Worm (Caenorhabditis elegans) whole organism, mixed stage, embryonic: ENCODE data around the gene F49C12.1.

ENCODE experiments used
- M03D4.4 ChIP-seq: sonication (generic microtip); optimal IDR thresholded peaks from 2 replicates; lab custom pipeline; 2017; ENCODE audit warnings: mild to moderate bottlenecking, missing genetic modification characterization, missing compliant biosample characterization
- blmp-1 ChIP-seq: fragments of 150-350 bp; optimal IDR thresholded peaks from 2 replicates; lab custom pipeline; 2014; ENCODE audit warnings: missing biosample characterization, missing genetic modification characterization
- ceh-39 ChIP-seq: fragments of 150-350 bp; optimal IDR thresholded peaks from 2 replicates; lab custom pipeline; 2014; ENCODE audit warnings: missing biosample characterization, missing genetic modification characterization
- ces-1 ChIP-seq: fragments of 150-350 bp; optimal IDR thresholded peaks from 2 replicates; lab custom pipeline; 2014; ENCODE audit warnings: missing biosample characterization, missing genetic modification reagents, missing genetic modification characterization
- elt-1 ChIP-seq: sonication (generic microtip); optimal IDR thresholded peaks from 2 replicates; lab custom pipeline; 2017; ENCODE audit warnings: missing genetic modification characterization, mild to moderate bottlenecking, missing compliant biosample characterization, antibody characterized with exemption, moderate library complexity, borderline replicate concordance; ENCODE audit not compliant: insufficient read depth
- elt-3 ChIP-seq: fragments of 150-350 bp; optimal IDR thresholded peaks from 2 replicates; lab custom pipeline; 2014; ENCODE audit warnings: missing biosample characterization, missing genetic modification characterization
- lin-32 ChIP-seq: fragments of 200-800 bp; sonication (Bioruptor generic); optimal IDR thresholded peaks from 2 replicates; lab custom pipeline; 2018; ENCODE audit warnings: mild to moderate bottlenecking, missing genetic modification characterization, missing compliant biosample characterization
- lsy-2 ChIP-seq: fragments of 150-350 bp; optimal IDR thresholded peaks from 2 replicates; lab custom pipeline; 2014; ENCODE audit warnings: missing biosample characterization, missing genetic modification characterization
- nhr-28 ChIP-seq: fragments of 150-350 bp; optimal IDR thresholded peaks from 2 replicates; lab custom pipeline; 2014; ENCODE audit warnings: missing biosample characterization, missing genetic modification characterization
- pha-4 ChIP-seq: fragments of 150-350 bp; optimal IDR thresholded peaks from 2 replicates; lab custom pipeline; 2018; ENCODE audit warnings: missing biosample characterization, missing genetic modification reagents, missing genetic modification characterization
- unc-62 ChIP-seq: fragments of 150-350 bp; optimal IDR thresholded peaks from 2 replicates; lab custom pipeline; 2014; ENCODE audit warnings: missing biosample characterization, missing genetic modification reagents, missing genetic modification characterization
- ztf-11 ChIP-seq: fragments of 150-350 bp; optimal IDR thresholded peaks from 2 replicates; lab custom pipeline; 2014; ENCODE audit warnings: missing biosample characterization, missing genetic modification characterization

DNA sequence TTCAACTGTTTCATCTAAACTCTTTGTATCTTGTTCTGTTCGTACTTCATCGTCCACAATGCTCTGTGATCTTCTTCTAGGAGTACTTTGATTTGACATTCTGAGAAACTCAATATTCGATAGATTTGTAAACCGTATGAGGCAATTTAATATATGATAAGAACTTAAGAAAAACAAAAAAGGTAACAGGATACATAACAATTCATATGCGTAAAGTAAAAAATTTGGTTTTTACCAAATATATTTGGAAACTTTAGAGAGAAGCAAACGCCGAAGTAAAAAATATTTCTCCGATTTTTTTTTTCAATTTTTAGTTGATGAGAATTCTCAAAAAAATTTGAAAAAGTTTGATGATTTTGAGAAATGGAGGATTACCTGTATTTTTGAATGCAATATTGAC, 29.7 kb downstream of the F49C12.1 start, which contains the start of gene Y11D7A.19:
- TF ChIP-seq ceh-39 (tag; lab: Kevin White, UChicago): no peak
- TF ChIP-seq ces-1 (GFP tag; lab: Kevin White, UChicago): no peak
- TF ChIP-seq pha-4 (tag; lab: Kevin White, UChicago): no peak
- TF ChIP-seq unc-62: no peak
- no peak for TF ChIP-seq ztf-11
- no peak for TF ChIP-seq elt-3 (tag; lab: Kevin White, UChicago)
- no peak for TF ChIP-seq elt-1 (tag; lab: Kevin White, UChicago)
- TF ChIP-seq lin-32 (GFP tag; lab: Kevin White, UChicago): no peak
- TF ChIP-seq nhr-28: no peak
- no peak for TF ChIP-seq lsy-2 (tag; lab: Kevin White, UChicago)
- TF ChIP-seq blmp-1 (tag; lab: Kevin White, UChicago): no peak
- TF ChIP-seq M03D4.4 (tag; lab: Kevin White, UChicago): no peak
